Fruit fly (Drosophila melanogaster) whole organism, embryonic: Measurements from ENCODE around the gene CG11980.
A peak's percentile ranks its signal among the peaks of the same experiment; 100 is the strongest.

Experiments
- Ada2b ChIP-seq: fragments of 200-800 bp; sonication (Bioruptor generic); IDR thresholded peaks from 2 replicates; pipeline ENCODE4 v1.3.6; 2022; ENCODE audit warnings: missing biosample characterization, missing genetic modification characterization
- Antp ChIP-seq: fragments of 200-800 bp; sonication (Bioruptor generic); optimal IDR thresholded peaks from 3 replicates; lab custom pipeline; 2016; ENCODE audit warnings: missing biosample characterization, missing genetic modification characterization
- CG10366 ChIP-seq: fragments of 200-800 bp; sonication (Bioruptor generic); IDR thresholded peaks from 2 replicates; pipeline ENCODE4 v1.3.6; 2022; ENCODE audit warnings: missing biosample characterization, missing genetic modification characterization
- CG11695 ChIP-seq: fragments of 200-800 bp; sonication (Bioruptor generic); IDR thresholded peaks from 3 replicates; pipeline ENCODE4 v1.3.6; 2022; ENCODE audit warnings: missing biosample characterization, missing genetic modification characterization
- CG12659 ChIP-seq: fragments of 200-800 bp; sonication (Bioruptor generic); optimal IDR thresholded peaks from 3 replicates; lab custom pipeline; 2017; ENCODE audit warnings: mild to moderate bottlenecking, missing biosample characterization, missing genetic modification reagents, missing genetic modification characterization
- CG14965 ChIP-seq: fragments of 200-800 bp; sonication (Bioruptor generic); optimal IDR thresholded peaks from 2 replicates; lab custom pipeline; 2016; ENCODE audit warnings: missing biosample characterization, missing genetic modification characterization, borderline replicate concordance
- CG17385 ChIP-seq: fragments of 200-800 bp; sonication (Bioruptor generic); optimal IDR thresholded peaks from 3 replicates; lab custom pipeline; 2018; ENCODE audit warnings: missing biosample characterization, mild to moderate bottlenecking, missing genetic modification characterization
- CG17568 ChIP-seq: fragments of 200-800 bp; sonication (Bioruptor generic); optimal IDR thresholded peaks from 2 replicates; lab custom pipeline; 2018; ENCODE audit warnings: missing biosample characterization, mild to moderate bottlenecking, missing genetic modification characterization, moderate library complexity
- CG17829 ChIP-seq: fragments of 200-800 bp; optimal IDR thresholded peaks from 2 replicates; lab custom pipeline; 2019; ENCODE audit warnings: missing biosample characterization, mild to moderate bottlenecking, missing genetic modification characterization, moderate library complexity
- CG18262 ChIP-seq: fragments of 200-800 bp; optimal IDR thresholded peaks from 3 replicates; lab custom pipeline; 2019; ENCODE audit warnings: missing biosample characterization, mild to moderate bottlenecking, missing genetic modification characterization, moderate library complexity
- CG2202 ChIP-seq: fragments of 200-800 bp; sonication (Bioruptor generic); optimal IDR thresholded peaks from 2 replicates; lab custom pipeline; 2018; ENCODE audit warnings: missing biosample characterization, mild to moderate bottlenecking, missing genetic modification characterization
- CG30020 ChIP-seq: fragments of 200-800 bp; optimal IDR thresholded peaks from 2 replicates; lab custom pipeline; 2019; ENCODE audit warnings: missing biosample characterization, mild to moderate bottlenecking, missing genetic modification characterization, moderate library complexity
- CG34422 ChIP-seq: fragments of 200-800 bp; sonication (Bioruptor generic); IDR thresholded peaks from 3 replicates; pipeline ENCODE4 v1.3.6; 2022; ENCODE audit warnings: missing biosample characterization, missing genetic modification characterization
- CG4617 ChIP-seq: fragments of 200-800 bp; sonication (Bioruptor generic); optimal IDR thresholded peaks from 3 replicates; lab custom pipeline; 2016; ENCODE audit warnings: missing biosample characterization, missing genetic modification characterization, borderline replicate concordance
- CG4707 ChIP-seq: fragments of 200-800 bp; sonication (Bioruptor generic); optimal IDR thresholded peaks from 2 replicates; lab custom pipeline; 2018; ENCODE audit warnings: missing biosample characterization, mild to moderate bottlenecking, missing genetic modification characterization, moderate library complexity
- CG6272 ChIP-seq: fragments of 200-800 bp; sonication (Bioruptor generic); IDR thresholded peaks from 2 replicates; pipeline ENCODE4 v1.3.6; 2022; ENCODE audit warnings: missing biosample characterization, missing genetic modification characterization
- CG6765 ChIP-seq: fragments of 200-800 bp; sonication (Bioruptor generic); optimal IDR thresholded peaks from 3 replicates; lab custom pipeline; 2017; ENCODE audit warnings: missing biosample characterization, mild to moderate bottlenecking, missing genetic modification characterization
- CG6791 ChIP-seq: fragments of 200-800 bp; sonication (Bioruptor generic); IDR thresholded peaks from 3 replicates; pipeline ENCODE4 v1.3.6; 2022; ENCODE audit warnings: missing biosample characterization, missing genetic modification characterization; ENCODE audit not compliant: partially characterized antibody
- CG7786 ChIP-seq: fragments of 200-800 bp; sonication (Bioruptor generic); optimal IDR thresholded peaks from 2 replicates; lab custom pipeline; 2016; ENCODE audit warnings: missing biosample characterization, missing genetic modification characterization
- CG8281 ChIP-seq: fragments of 200-800 bp; sonication (Bioruptor generic); optimal IDR thresholded peaks from 2 replicates; lab custom pipeline; 2018; ENCODE audit warnings: missing biosample characterization, mild to moderate bottlenecking, missing genetic modification characterization, moderate library complexity
- CG9932 ChIP-seq: fragments of 200-800 bp; sonication (Bioruptor generic); IDR thresholded peaks from 2 replicates; pipeline ENCODE4 v1.3.6; 2022; ENCODE audit warnings: missing biosample characterization, missing genetic modification characterization
- CHES-1-like ChIP-seq: fragments of 200-800 bp; sonication (Bioruptor generic); optimal IDR thresholded peaks from 2 replicates; lab custom pipeline; 2016; ENCODE audit warnings: missing biosample characterization, missing genetic modification characterization
- CrebB ChIP-seq: fragments of 200-800 bp; sonication (Bioruptor generic); optimal IDR thresholded peaks from 3 replicates; lab custom pipeline; 2018; ENCODE audit warnings: missing biosample characterization, mild to moderate bottlenecking, missing genetic modification characterization
- HHEX ChIP-seq: fragments of 200-800 bp; sonication (Bioruptor generic); optimal IDR thresholded peaks from 3 replicates; lab custom pipeline; 2017; ENCODE audit warnings: missing biosample characterization, mild to moderate bottlenecking, missing genetic modification characterization, missing genetic modification reagents
- HLH4C ChIP-seq: fragments of 200-800 bp; sonication (Bioruptor generic); IDR thresholded peaks from 3 replicates; pipeline ENCODE4 v1.3.6; 2022; ENCODE audit warnings: missing biosample characterization, missing genetic modification characterization; ENCODE audit not compliant: partially characterized antibody
- NC2β ChIP-seq: fragments of 200-800 bp; sonication (Bioruptor generic); optimal IDR thresholded peaks from 2 replicates; lab custom pipeline; 2016; ENCODE audit warnings: missing biosample characterization, missing genetic modification characterization
- Neu2 ChIP-seq: fragments of 200-800 bp; sonication (Bioruptor generic); optimal IDR thresholded peaks from 3 replicates; lab custom pipeline; 2016; ENCODE audit warnings: missing biosample characterization, missing genetic modification characterization, borderline replicate concordance
- Ravus ChIP-seq: fragments of 200-800 bp; sonication (Bioruptor generic); IDR thresholded peaks from 2 replicates; pipeline ENCODE4 v1.3.6; 2022; ENCODE audit warnings: missing biosample characterization, missing genetic modification characterization
- Sox100B ChIP-seq: fragments of 200-800 bp; sonication (Bioruptor generic); optimal IDR thresholded peaks from 3 replicates; lab custom pipeline; 2018; ENCODE audit warnings: missing biosample characterization, mild to moderate bottlenecking, missing genetic modification characterization
- Sox102F ChIP-seq: fragments of 200-800 bp; sonication (Bioruptor generic); optimal IDR thresholded peaks from 2 replicates; lab custom pipeline; 2018; ENCODE audit warnings: missing biosample characterization, mild to moderate bottlenecking, missing genetic modification characterization, moderate library complexity
- aop ChIP-seq: fragments of 200-800 bp; sonication (Bioruptor generic); IDR thresholded peaks from 2 replicates; pipeline ENCODE4 v1.3.6; 2022; ENCODE audit warnings: missing biosample characterization, missing genetic modification characterization
- bbx ChIP-seq: fragments of 200-800 bp; sonication (Bioruptor generic); IDR thresholded peaks from 2 replicates; pipeline ENCODE4 v1.3.6; 2022; ENCODE audit warnings: missing biosample characterization, missing genetic modification characterization; ENCODE audit not compliant: partially characterized antibody
- caup ChIP-seq: fragments of 200-800 bp; sonication (Bioruptor generic); optimal IDR thresholded peaks from 3 replicates; lab custom pipeline; 2017; ENCODE audit warnings: missing biosample characterization, mild to moderate bottlenecking, missing genetic modification characterization, moderate library complexity; ENCODE audit not compliant: severe bottlenecking
- chinmo ChIP-seq: fragments of 200-800 bp; sonication (Bioruptor generic); IDR thresholded peaks from 4 replicates; pipeline ENCODE4 v1.3.6; 2022; ENCODE audit warnings: missing biosample characterization, missing genetic modification characterization; ENCODE audit not compliant: partially characterized antibody
- chn ChIP-seq: fragments of 200-800 bp; sonication (Bioruptor generic); optimal IDR thresholded peaks from 2 replicates; lab custom pipeline; 2016; ENCODE audit warnings: missing biosample characterization, missing genetic modification characterization
- ftz-f1 ChIP-seq: fragments of 200-800 bp; sonication (Bioruptor generic); optimal IDR thresholded peaks from 2 replicates; lab custom pipeline; 2016; ENCODE audit warnings: missing biosample characterization, missing genetic modification characterization
- her ChIP-seq: fragments of 200-800 bp; sonication (Bioruptor generic); optimal IDR thresholded peaks from 2 replicates; lab custom pipeline; 2016; ENCODE audit warnings: missing biosample characterization, missing genetic modification characterization
- hth ChIP-seq: fragments of >200 bp; optimal IDR thresholded peaks from 2 replicates; lab custom pipeline; 2017; ENCODE audit warnings: inconsistent platforms
- ind ChIP-seq: fragments of 200-800 bp; sonication (Bioruptor generic); optimal IDR thresholded peaks from 3 replicates; lab custom pipeline; 2016; ENCODE audit warnings: missing biosample characterization, missing genetic modification characterization
- jing ChIP-seq: fragments of 200-800 bp; sonication (Bioruptor generic); optimal IDR thresholded peaks from 2 replicates; lab custom pipeline; 2018; ENCODE audit warnings: missing biosample characterization, mild to moderate bottlenecking, missing genetic modification characterization
- kay ChIP-seq: fragments of 200-800 bp; sonication (Bioruptor generic); optimal IDR thresholded peaks from 2 replicates; lab custom pipeline; 2016; ENCODE audit warnings: missing biosample characterization, missing genetic modification characterization
- nerfin-1 ChIP-seq: fragments of 200-800 bp; sonication (Bioruptor generic); optimal IDR thresholded peaks from 3 replicates; lab custom pipeline; 2019; ENCODE audit warnings: missing biosample characterization, mild to moderate bottlenecking, missing genetic modification characterization, moderate library complexity
- rib ChIP-seq: fragments of 200-800 bp; sonication (Bioruptor generic); IDR thresholded peaks from 2 replicates; pipeline ENCODE4 v1.3.6; 2022; ENCODE audit warnings: missing biosample characterization, missing genetic modification characterization
- row ChIP-seq: fragments of 200-800 bp; sonication (Bioruptor generic); IDR thresholded peaks from 3 replicates; pipeline ENCODE4 v1.3.6; 2022; ENCODE audit warnings: missing biosample characterization, missing genetic modification characterization
- run ChIP-seq: fragments of 200-800 bp; sonication (Bioruptor generic); optimal IDR thresholded peaks from 3 replicates; lab custom pipeline; 2018; ENCODE audit warnings: missing biosample characterization, mild to moderate bottlenecking, missing genetic modification characterization
- slbo ChIP-seq: fragments of 200-800 bp; sonication (Bioruptor generic); IDR thresholded peaks from 2 replicates; pipeline ENCODE4 v1.3.6; 2022; ENCODE audit warnings: missing biosample characterization, missing genetic modification characterization
- ssp ChIP-seq: fragments of 200-800 bp; sonication (Bioruptor generic); IDR thresholded peaks from 2 replicates; pipeline ENCODE4 v1.3.6; 2022; ENCODE audit warnings: missing biosample characterization, missing genetic modification characterization
- tx ChIP-seq: fragments of 200-800 bp; sonication (Bioruptor generic); optimal IDR thresholded peaks from 2 replicates; lab custom pipeline; 2016; ENCODE audit warnings: missing biosample characterization, missing genetic modification characterization
- usp ChIP-seq: fragments of >200 bp; optimal IDR thresholded peaks from 2 replicates; lab custom pipeline; 2017; ENCODE audit warnings: missing biosample characterization, missing genetic modification characterization
- vvl ChIP-seq: fragments of 200-800 bp; sonication (Bioruptor generic); IDR thresholded peaks from 2 replicates; pipeline ENCODE4 v1.3.6; 2022; ENCODE audit warnings: missing biosample characterization, missing genetic modification characterization

The CG11980 gene

DNA sequence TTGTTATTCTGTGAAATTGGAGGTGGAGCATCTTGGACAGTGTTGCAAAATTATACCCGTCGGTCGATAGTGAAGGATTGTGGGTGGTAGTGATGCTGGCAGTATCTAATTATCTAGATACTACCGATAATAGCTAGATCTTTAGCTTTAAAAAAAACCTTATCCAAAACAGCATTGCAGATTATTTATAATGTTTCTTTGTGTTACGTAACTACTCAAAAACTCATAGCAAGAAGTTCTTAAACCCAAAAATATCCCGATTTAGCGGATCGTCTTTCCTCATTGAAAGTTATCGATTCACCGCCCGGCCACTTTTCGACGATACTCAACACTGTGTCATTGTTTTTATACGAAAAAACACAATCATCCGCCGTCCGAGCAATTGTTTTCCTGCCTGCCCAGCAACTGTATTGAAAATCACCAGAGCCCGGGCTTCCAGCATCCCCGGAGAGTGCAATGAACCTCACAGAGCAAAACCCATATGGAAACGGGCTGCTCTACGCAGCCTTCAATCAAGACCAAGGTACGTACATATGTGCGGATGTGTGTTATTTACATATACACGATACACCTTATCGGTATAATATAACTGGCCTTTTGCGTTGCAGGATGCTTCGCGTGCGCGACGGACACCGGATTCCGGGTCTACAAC lies 10.8 kb upstream of the CG11980 start, which contains the start of gene CG11975 (continued):
- TF ChIP-seq CG10366 (GFP tag; lab: Robert Waterston, UW): no peak; the same call in 1 of the 2 replicates
- TF ChIP-seq caup: peak; percentile 80
- no peak for TF ChIP-seq usp (GFP tag; lab: Kevin White, UChicago)
- TF ChIP-seq ssp (GFP tag; lab: Robert Waterston, UW): 0 out of 2 replicates have a peak, but pooled peaks have one; percentile 38
- peak; percentile 82 for TF ChIP-seq her
- peak; percentile 68 for TF ChIP-seq HLH4C (GFP tag; lab: Robert Waterston, UW)
- peak; percentile 54; the same call in 1 of the 2 replicates for TF ChIP-seq Ada2b
- TF ChIP-seq rib (GFP tag; lab: Robert Waterston, UW): no peak
- peak; percentile 63 for TF ChIP-seq CG30020 (tag; lab: Kevin White, UChicago)
- TF ChIP-seq CG17385: no peak
- no peak for TF ChIP-seq CG6765 (GFP tag; lab: Kevin White, UChicago)
- peak; percentile 86 for TF ChIP-seq tx
- TF ChIP-seq bbx (GFP tag; lab: Robert Waterston, UW): 0 out of 2 replicates have a peak, but pooled peaks have one; percentile 46
- peak; percentile 61 for TF ChIP-seq vvl (GFP tag; lab: Robert Waterston, UW)
- TF ChIP-seq CrebB (tag; lab: Kevin White, UChicago): no peak
- TF ChIP-seq chn (GFP tag; lab: Kevin White, UChicago): peak; percentile 95
- TF ChIP-seq CG34422 (GFP tag; lab: Robert Waterston, UW): peak; percentile 69; the same call in 1 of the 3 replicates
- TF ChIP-seq kay (GFP tag; lab: Kevin White, UChicago): peak; percentile 49
- TF ChIP-seq Neu2 (GFP tag; lab: Kevin White, UChicago): peak; percentile 40
- TF ChIP-seq Sox102F (GFP tag; lab: Kevin White, UChicago): no peak
- TF ChIP-seq run (tag; lab: Kevin White, UChicago): no peak
- peak; percentile 87 for TF ChIP-seq row (GFP tag; lab: Robert Waterston, UW)
- no peak for TF ChIP-seq CG11695
- TF ChIP-seq NC2β (GFP tag; lab: Kevin White, UChicago): peak; percentile 72
- TF ChIP-seq aop (GFP tag; lab: Robert Waterston, UW): no peak
- TF ChIP-seq slbo (GFP tag; lab: Robert Waterston, UW): peak; percentile 79
- no peak for TF ChIP-seq jing (GFP tag; lab: Kevin White, UChicago)
- TF ChIP-seq CG14965 (GFP tag; lab: Kevin White, UChicago): peak; percentile 6
- peak; percentile 82 for TF ChIP-seq ind (GFP tag; lab: Kevin White, UChicago)
- no peak for TF ChIP-seq CG4707 (GFP tag; lab: Kevin White, UChicago)
- no peak for TF ChIP-seq CG2202 (tag; lab: Kevin White, UChicago)
- no peak for TF ChIP-seq Sox100B (GFP tag; lab: Kevin White, UChicago)
- TF ChIP-seq CG17568 (GFP tag; lab: Kevin White, UChicago): no peak
- peak; percentile 91 for TF ChIP-seq nerfin-1 (tag; lab: Kevin White, UChicago)
- peak; percentile 72 for TF ChIP-seq CG17829 (tag; lab: Kevin White, UChicago)
- peak; percentile 83 for TF ChIP-seq CG12659 (GFP tag; lab: Kevin White, UChicago)
- TF ChIP-seq HHEX (GFP tag; lab: Kevin White, UChicago): peak; percentile 66
- TF ChIP-seq CG6272 (GFP tag; lab: Robert Waterston, UW): peak; percentile 54
- no peak for TF ChIP-seq hth (lab: Kevin White, UChicago)
- peak; percentile 94 for TF ChIP-seq CHES-1-like (GFP tag; lab: Kevin White, UChicago)
- TF ChIP-seq CG7786 (GFP tag; lab: Kevin White, UChicago): peak; percentile 90
- peak; percentile 65; the same call in 2 of the 3 replicates for TF ChIP-seq CG6791
- peak; percentile 92 for TF ChIP-seq CG4617 (GFP tag; lab: Kevin White, UChicago)
- TF ChIP-seq ftz-f1: peak; percentile 58
- TF ChIP-seq Ravus: no peak
- TF ChIP-seq chinmo: no peak
- TF ChIP-seq Antp (GFP tag; lab: Kevin White, UChicago): peak; percentile 82
- peak; percentile 91 for TF ChIP-seq CG9932 (GFP tag; lab: Robert Waterston, UW)
- TF ChIP-seq CG18262 (tag; lab: Kevin White, UChicago): peak; percentile 70
- no peak for TF ChIP-seq CG8281 (tag; lab: Kevin White, UChicago)
